Worm (Caenorhabditis elegans): ENCODE measurements around the gene Y62F5A.9.

Gene Y62F5A.9

DNA sequence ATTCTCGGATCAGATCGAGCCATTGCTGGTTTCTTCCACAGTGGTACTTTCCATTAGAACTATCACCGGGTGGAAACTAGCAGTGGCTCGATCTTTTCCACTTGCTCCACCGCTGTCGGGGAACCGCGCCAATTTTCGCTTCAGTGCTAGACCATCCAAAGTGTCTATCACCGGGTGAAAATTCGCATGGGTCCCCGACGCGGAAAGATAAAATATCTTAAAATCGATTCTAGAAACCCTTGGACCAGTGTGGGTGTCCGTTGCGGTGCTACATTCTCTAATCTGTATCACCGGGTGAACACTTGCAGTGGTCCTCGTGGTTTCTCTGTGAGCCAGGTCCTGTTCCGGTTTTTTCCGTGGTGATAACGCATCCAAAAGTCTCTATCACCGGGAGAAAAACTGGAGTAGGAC, 1.0 kb downstream of the Y62F5A.9 start:
- no peak for TF ChIP-seq Y105C5A.15 (GFP tag; IDR thresholded peaks at IDR 0.05)
- TF ChIP-seq ZK546.5 (tag; optimal IDR thresholded peaks at IDR 0.05), result no peak
- TF ChIP-seq pqm-1 (tag; optimal IDR thresholded peaks at IDR 0.05), result no peak
- TF ChIP-seq nhr-25 (tag; optimal IDR thresholded peaks at IDR 0.05; ENCODE audit: borderline replicate concordance, insufficient read depth), result no peak
- no peak for TF ChIP-seq T26A8.4 (GFP tag; IDR thresholded peaks at IDR 0.05)
- no peak for TF ChIP-seq F37D6.2 (tag; optimal IDR thresholded peaks at IDR 0.05)
- no peak for TF ChIP-seq gei-8 (GFP tag; optimal IDR thresholded peaks at IDR 0.05)

- TF ChIP-seq mdl-1 (tag; optimal IDR thresholded peaks at IDR 0.05) (peak in 1 of 2 experiments; percentile 3), Y48G9A.11 (GFP tag; IDR thresholded peaks at IDR 0.05) (peak; percentile 64; the same call in 1 of the 2 replicates), spr-3 (GFP tag; optimal IDR thresholded peaks at IDR 0.05) (peak; percentile 9), ceh-44 (GFP tag; IDR thresholded peaks at IDR 0.05) (no peak), lin-38 (GFP tag; IDR thresholded peaks at IDR 0.05) (peak; percentile 73), F10B5.3 (tag; optimal IDR thresholded peaks at IDR 0.05) (no peak), F37D6.2 (tag; optimal IDR thresholded peaks at IDR 0.05) (no peak), unc-130 (GFP tag; optimal IDR thresholded peaks at IDR 0.05) (peak; percentile 70), D1046.2 (GFP tag; IDR thresholded peaks at IDR 0.05) (0 out of 2 replicates have a peak, but pooled peaks have one; percentile 8), set-16 (GFP tag; IDR thresholded peaks at IDR 0.05) (peak; percentile 82), ceh-62 (tag; optimal IDR thresholded peaks at IDR 0.05) (no peak)
These were observed 1.5 kb downstream of the Y62F5A.9 start for ce11 chrII:11537115-11537514.

DNA sequence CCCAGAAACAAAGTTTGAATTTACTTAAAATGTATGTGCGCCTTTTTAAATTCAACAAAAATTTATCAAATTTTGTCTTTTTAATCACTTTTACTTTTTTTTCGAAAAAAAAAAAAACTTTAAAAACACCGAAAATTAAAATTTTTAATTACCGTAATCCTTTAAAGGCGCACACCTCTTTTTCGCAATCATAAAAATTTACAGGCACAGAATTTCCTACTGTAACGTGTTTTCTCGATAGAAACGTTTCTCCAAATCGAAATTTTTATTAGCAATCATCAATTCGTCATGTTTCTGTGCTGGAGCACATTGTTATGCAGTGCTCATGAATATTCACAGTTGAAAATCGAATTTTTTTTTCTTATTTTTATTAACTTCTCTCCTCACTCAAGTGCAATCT, 2.1 kb downstream of the Y62F5A.9 start:
- TF ChIP-seq aha-1 (tag), result peak; percentile 63
- no peak for TF ChIP-seq mes-2 (tag; optimal IDR thresholded peaks at IDR 0.05; ENCODE audit: poor library complexity, severe bottlenecking)
- TF ChIP-seq tag-97 (GFP tag; IDR thresholded peaks at IDR 0.05), result no peak

ce11 chrII:11535924-11536323, 2.7 kb downstream of the Y62F5A.9 start:
- TF ChIP-seq madf-5 (GFP tag; IDR thresholded peaks at IDR 0.05), result no peak

DNA sequence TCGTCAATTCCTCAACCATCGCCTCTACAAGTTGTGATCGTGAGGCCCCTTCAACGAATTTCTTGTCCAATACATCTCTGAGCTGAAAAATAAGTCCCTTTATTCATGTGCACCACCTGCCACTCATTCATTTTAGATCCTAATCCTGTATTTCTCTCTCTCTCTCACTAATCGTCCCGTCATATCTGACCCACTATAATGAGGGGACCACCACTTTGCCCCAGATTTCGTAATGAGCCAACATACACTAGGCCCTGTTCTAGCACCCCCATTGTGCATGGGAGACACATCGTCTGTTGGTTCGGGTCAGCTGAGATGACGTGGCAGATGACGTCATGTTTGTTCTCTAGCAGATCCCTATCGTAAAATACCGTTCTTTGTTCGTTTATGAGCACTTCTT, 3.2 kb downstream of the Y62F5A.9 start:
- TF ChIP-seq daf-16 (GFP tag; optimal IDR thresholded peaks at IDR 0.05) (no peak), daf-16 (tag; optimal IDR thresholded peaks at IDR 0.05) (no peak), ztf-11 (tag; optimal IDR thresholded peaks at IDR 0.05) (no peak), lim-7 (GFP tag; IDR thresholded peaks at IDR 0.05) (no peak), cey-2 (tag; optimal IDR thresholded peaks at IDR 0.05; ENCODE audit: borderline replicate concordance, insufficient read depth) (no peak), unc-62 (GFP tag; optimal IDR thresholded peaks at IDR 0.05 in 1 of 2) (peak in 1 of 2 experiments; percentile 26), unc-62 (tag; optimal IDR thresholded peaks at IDR 0.05) (no peak), hif-1 (tag; optimal IDR thresholded peaks at IDR 0.05) (no peak), aha-1 (tag) (peak; percentile 58), nhr-6 (tag; optimal IDR thresholded peaks at IDR 0.05) (no peak), dmd-8 (GFP tag; IDR thresholded peaks at IDR 0.05) (no peak), lin-29 (GFP tag; IDR thresholded peaks at IDR 0.05) (no peak), ctbp-1 (GFP tag; IDR thresholded peaks at IDR 0.05) (no peak), mes-2 (tag; optimal IDR thresholded peaks at IDR 0.05; ENCODE audit: poor library complexity, severe bottlenecking) (no peak), nhr-48 (tag; optimal IDR thresholded peaks at IDR 0.05) (no peak), nhr-41 (GFP tag; IDR thresholded peaks at IDR 0.05) (no peak), mep-1 (tag; optimal IDR thresholded peaks at IDR 0.05) (no peak), zip-2 (tag; optimal IDR thresholded peaks at IDR 0.05) (no peak), ces-1 (GFP tag; optimal IDR thresholded peaks at IDR 0.05) (no peak)

Measured in whole organism, L4 larva.